Worm (Caenorhabditis elegans) whole organism, young adult: ENCODE measurements around the gene gei-13.

Experiments used
- B0261.1 ChIP-seq: sonication (generic microtip); optimal IDR thresholded peaks from 2 replicates; lab custom pipeline; 2016; ENCODE audit warnings: mild to moderate bottlenecking, missing genetic modification characterization, moderate library complexity, missing compliant biosample characterization
- C06A6.2 ChIP-seq: fragments of 200-800 bp; sonication (Bioruptor generic); conservative IDR thresholded peaks from 2 replicates; pipeline ENCODE4 v1.3.6; 2022; ENCODE audit warnings: missing genetic modification characterization, missing compliant biosample characterization
- D2030.7 ChIP-seq: fragments of 200-800 bp; sonication (Bioruptor generic); IDR thresholded peaks from 2 replicates; pipeline ENCODE4 v1.3.6; 2022; ENCODE audit warnings: missing genetic modification reagents, missing genetic modification characterization, missing compliant biosample characterization
- F22D6.2 ChIP-seq: sonication (generic microtip); optimal IDR thresholded peaks from 2 replicates; lab custom pipeline; 2016; ENCODE audit warnings: mild to moderate bottlenecking, missing genetic modification characterization, missing compliant biosample characterization
- F49E8.2 ChIP-seq: sonication (generic microtip); optimal IDR thresholded peaks from 3 replicates; lab custom pipeline; 2017; ENCODE audit warnings: missing genetic modification characterization, mild to moderate bottlenecking, missing compliant biosample characterization, antibody characterized with exemption, moderate library complexity; ENCODE audit not compliant: insufficient read depth
- F55B11.4 ChIP-seq: sonication (generic microtip); optimal IDR thresholded peaks from 2 replicates; lab custom pipeline; 2016; ENCODE audit warnings: missing compliant biosample characterization, missing genetic modification characterization, borderline replicate concordance; ENCODE audit not compliant: insufficient read depth
- F57A8.1 ChIP-seq: fragments of 200-800 bp; sonication (Bioruptor generic); optimal IDR thresholded peaks from 2 replicates; lab custom pipeline; 2018; ENCODE audit warnings: mild to moderate bottlenecking, missing genetic modification characterization, moderate library complexity, missing compliant biosample characterization
- F57C9.4 ChIP-seq: sonication (generic microtip); optimal IDR thresholded peaks from 2 replicates; lab custom pipeline; 2017; ENCODE audit warnings: mild to moderate bottlenecking, missing genetic modification characterization, missing compliant biosample characterization
- K12H6.12 ChIP-seq: fragments of 200-800 bp; sonication (Bioruptor generic); optimal IDR thresholded peaks from 2 replicates; lab custom pipeline; 2018; ENCODE audit warnings: mild to moderate bottlenecking, missing genetic modification characterization, missing compliant biosample characterization
- T26A5.8 ChIP-seq: sonication (generic microtip); optimal IDR thresholded peaks from 2 replicates; lab custom pipeline; 2016; ENCODE audit warnings: missing genetic modification characterization, missing compliant biosample characterization
- Y53G8AR.9 ChIP-seq: fragments of 200-800 bp; sonication (Bioruptor generic); conservative IDR thresholded peaks from 2 replicates; pipeline ENCODE4 v1.3.6; 2022; ENCODE audit warnings: missing genetic modification reagents, missing genetic modification characterization, missing compliant biosample characterization
- Y79H2A.3 ChIP-seq: fragments of 200-800 bp; sonication (Bioruptor generic); conservative IDR thresholded peaks from 2 replicates; pipeline ENCODE4 v1.3.6; 2022; ENCODE audit warnings: missing genetic modification reagents, missing genetic modification characterization, missing compliant biosample characterization
- akir-1 ChIP-seq: fragments of 200-800 bp; sonication (Bioruptor generic); optimal IDR thresholded peaks from 2 replicates; lab custom pipeline; 2018; ENCODE audit warnings: mild to moderate bottlenecking, missing genetic modification characterization, moderate library complexity, missing compliant biosample characterization
- atf-7 ChIP-seq: sonication (generic microtip); optimal IDR thresholded peaks from 2 replicates; lab custom pipeline; 2017; ENCODE audit warnings: mild to moderate bottlenecking, missing genetic modification characterization, missing compliant biosample characterization
- attf-3 ChIP-seq: fragments of 200-800 bp; sonication (Bioruptor generic); conservative IDR thresholded peaks from 2 replicates; pipeline ENCODE4 v1.3.6; 2022; ENCODE audit warnings: missing genetic modification reagents, missing genetic modification characterization, missing compliant biosample characterization
- bed-1 ChIP-seq: fragments of 200-800 bp; sonication (Bioruptor generic); IDR thresholded peaks from 2 replicates; pipeline ENCODE4 v1.3.6; 2022; ENCODE audit warnings: missing genetic modification reagents, missing genetic modification characterization, missing compliant biosample characterization
- ceh-40 ChIP-seq: fragments of 200-800 bp; sonication (Bioruptor generic); IDR thresholded peaks from 2 replicates; pipeline ENCODE4 v1.3.6; 2022; ENCODE audit warnings: missing genetic modification characterization, missing compliant biosample characterization
- ceh-91 ChIP-seq: fragments of 200-800 bp; sonication (Bioruptor generic); IDR thresholded peaks from 2 replicates; pipeline ENCODE4 v1.3.6; 2022; ENCODE audit warnings: missing genetic modification reagents, missing genetic modification characterization, missing compliant biosample characterization
- dpff-1 ChIP-seq: sonication (generic microtip); optimal IDR thresholded peaks from 2 replicates; lab custom pipeline; 2017; ENCODE audit warnings: mild to moderate bottlenecking, missing genetic modification characterization, missing compliant biosample characterization
- dpl-1 ChIP-seq: fragments of 150-350 bp; optimal IDR thresholded peaks from 2 replicates; lab custom pipeline; 2014; ENCODE audit warnings: missing biosample characterization, missing genetic modification reagents, missing genetic modification characterization
- egl-18 ChIP-seq: fragments of 200-800 bp; sonication (Bioruptor generic); IDR thresholded peaks from 2 replicates; pipeline ENCODE4 v1.3.6; 2022; ENCODE audit warnings: missing genetic modification reagents, missing genetic modification characterization, missing compliant biosample characterization
- ekl-4 ChIP-seq: fragments of 200-800 bp; sonication (Bioruptor generic); IDR thresholded peaks from 2 replicates; pipeline ENCODE4 v1.3.6; 2022; ENCODE audit warnings: missing genetic modification reagents, missing genetic modification characterization, missing compliant biosample characterization
- ets-4 ChIP-seq: fragments of 200-800 bp; sonication (Bioruptor generic); optimal IDR thresholded peaks from 2 replicates; lab custom pipeline; 2018; ENCODE audit warnings: mild to moderate bottlenecking, missing genetic modification characterization, missing compliant biosample characterization
- gei-17 ChIP-seq: fragments of 200-800 bp; sonication (Bioruptor generic); optimal IDR thresholded peaks from 2 replicates; lab custom pipeline; 2018; ENCODE audit warnings: mild to moderate bottlenecking, missing genetic modification characterization, missing compliant biosample characterization
- hmg-1.2 ChIP-seq: fragments of 200-800 bp; sonication (Bioruptor generic); IDR thresholded peaks from 2 replicates; pipeline ENCODE4 v1.3.6; 2022; ENCODE audit warnings: missing genetic modification reagents, missing genetic modification characterization, missing compliant biosample characterization
- hrde-1 ChIP-seq: sonication (generic microtip); optimal IDR thresholded peaks from 2 replicates; lab custom pipeline; 2016; ENCODE audit warnings: missing genetic modification characterization, mild to moderate bottlenecking, missing compliant biosample characterization, moderate library complexity, missing genotype, missing genetic modification reagents, borderline replicate concordance
- lag-1 ChIP-seq: fragments of 200-800 bp; sonication (Bioruptor generic); IDR thresholded peaks from 2 replicates; pipeline ENCODE4 v1.3.6; 2022; ENCODE audit warnings: missing genetic modification reagents, missing genetic modification characterization, missing compliant biosample characterization
- madf-6 ChIP-seq: fragments of 200-800 bp; sonication (Bioruptor generic); IDR thresholded peaks from 2 replicates; pipeline ENCODE4 v1.3.6; 2022; ENCODE audit warnings: missing genetic modification reagents, missing genetic modification characterization, missing compliant biosample characterization
- mcd-1 ChIP-seq: fragments of 200-800 bp; sonication (Bioruptor generic); IDR thresholded peaks from 2 replicates; pipeline ENCODE4 v1.3.6; 2022; ENCODE audit warnings: missing genetic modification reagents, missing genetic modification characterization, missing compliant biosample characterization
- nhr-120 ChIP-seq: fragments of 200-800 bp; sonication (Bioruptor generic); IDR thresholded peaks from 2 replicates; pipeline ENCODE4 v1.3.6; 2022; ENCODE audit warnings: missing genetic modification characterization, missing compliant biosample characterization
- nhr-179 ChIP-seq: sonication (generic microtip); optimal IDR thresholded peaks from 2 replicates; lab custom pipeline; 2016; ENCODE audit warnings: mild to moderate bottlenecking, missing genetic modification characterization, missing compliant biosample characterization
- rcor-1 ChIP-seq: fragments of 200-800 bp; sonication (Bioruptor generic); IDR thresholded peaks from 2 replicates; pipeline ENCODE4 v1.3.6; 2022; ENCODE audit warnings: missing genetic modification reagents, missing genetic modification characterization, missing compliant biosample characterization
- rec-8 ChIP-seq, 2 experiments: sonication (generic microtip); optimal IDR thresholded peaks; 2 replicates each; lab custom pipeline; 2016; ENCODE audit warnings: mild to moderate bottlenecking in 2 of 2, missing genetic modification characterization in 2 of 2, missing genetic modification reagents in 2 of 2, missing genotype in 2 of 2, missing biosample characterization in 1 of 2, missing compliant biosample characterization in 1 of 2, moderate library complexity in 1 of 2
- snpc-4 ChIP-seq, 5 experiments: fragments of 150-350 bp in 1 of 5; sonication (generic microtip) in 4 of 5; optimal IDR thresholded peaks; 2 replicates each; lab custom pipeline; 2014 to 2018; ENCODE audit warnings: missing genetic modification characterization in 5 of 5, missing biosample characterization in 3 of 5, antibody characterized with exemption in 2 of 5, mild to moderate bottlenecking in 2 of 5, missing compliant biosample characterization in 2 of 5, missing genotype in 2 of 5, moderate library complexity in 2 of 5, missing genetic modification reagents in 1 of 5
- somi-1 ChIP-seq: fragments of 200-800 bp; sonication (Bioruptor generic); optimal IDR thresholded peaks from 2 replicates; lab custom pipeline; 2018; ENCODE audit warnings: mild to moderate bottlenecking, missing genetic modification characterization, missing compliant biosample characterization
- sptf-2 ChIP-seq: fragments of 200-800 bp; sonication (Bioruptor generic); optimal IDR thresholded peaks from 2 replicates; lab custom pipeline; 2018; ENCODE audit warnings: mild to moderate bottlenecking, missing genetic modification characterization, missing compliant biosample characterization
- unc-130 ChIP-seq: sonication (generic microtip); optimal IDR thresholded peaks from 2 replicates; lab custom pipeline; 2016; ENCODE audit warnings: missing genetic modification reagents, missing genetic modification characterization, missing compliant biosample characterization
- zfh-2 ChIP-seq: fragments of 200-800 bp; sonication (Bioruptor generic); conservative IDR thresholded peaks from 2 replicates; pipeline ENCODE4 v1.3.6; 2022; ENCODE audit warnings: missing genetic modification reagents, missing genetic modification characterization, missing compliant biosample characterization
- zim-3 ChIP-seq: sonication (generic microtip); optimal IDR thresholded peaks from 2 replicates; lab custom pipeline; 2017; ENCODE audit warnings: mild to moderate bottlenecking, missing genetic modification characterization, moderate library complexity, missing compliant biosample characterization
- ztf-25 ChIP-seq: fragments of 200-800 bp; sonication (Bioruptor generic); IDR thresholded peaks from 2 replicates; pipeline ENCODE4 v1.3.6; 2022; ENCODE audit warnings: missing genetic modification reagents, missing genetic modification characterization, missing compliant biosample characterization
- ztf-3 ChIP-seq: fragments of 200-800 bp; sonication (Bioruptor generic); optimal IDR thresholded peaks from 2 replicates; lab custom pipeline; 2018; ENCODE audit warnings: mild to moderate bottlenecking, missing genetic modification characterization, missing compliant biosample characterization

Gene gei-13

DNA sequence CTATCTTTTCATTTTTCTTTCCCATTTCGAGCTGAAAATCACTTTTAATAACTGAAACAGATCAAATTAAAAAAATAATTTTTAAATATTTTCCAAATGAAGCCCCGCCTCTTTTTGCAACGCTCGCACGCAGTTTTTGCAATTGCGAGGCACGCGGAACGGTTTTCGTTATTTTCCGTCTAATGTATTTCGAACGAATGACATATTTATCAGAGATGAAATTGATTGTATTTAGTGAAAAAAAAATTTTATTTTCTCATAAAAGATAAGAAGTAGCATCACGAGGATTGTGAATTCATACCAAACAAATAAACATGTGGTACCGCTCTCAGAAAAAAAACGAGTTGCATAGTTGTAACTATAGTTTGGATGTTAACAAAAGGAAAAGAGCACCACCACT, 7.1 kb downstream of the gei-13 start, which contains the start of gene rpac-19 (continued):
- TF ChIP-seq nhr-179 (tag; lab: Kevin White, UChicago) (no peak), hrde-1 (tag; lab: Kevin White, UChicago) (peak; percentile 79), attf-3 (GFP tag; lab: Robert Waterston, UW) (no peak; the same call in 1 of the 2 replicates), egl-18 (no peak), K12H6.12 (peak; percentile 25), F57C9.4 (tag; lab: Kevin White, UChicago) (peak; percentile 2), Y53G8AR.9 (GFP tag; lab: Robert Waterston, UW) (peak; percentile 82; the same call in 1 of the 2 replicates), F22D6.2 (peak; percentile 38), D2030.7 (GFP tag; lab: Robert Waterston, UW) (peak; percentile 32; the same call in 1 of the 2 replicates), somi-1 (GFP tag; lab: Kevin White, UChicago) (peak; percentile 61), unc-130 (GFP tag; lab: Kevin White, UChicago) (peak; percentile 78), ekl-4 (GFP tag; lab: Robert Waterston, UW) (peak; percentile 82), T26A5.8 (tag; lab: Kevin White, UChicago) (peak; percentile 57), ceh-40 (GFP tag; lab: Robert Waterston, UW) (no peak), dpff-1 (no peak), atf-7 (tag; lab: Kevin White, UChicago) (peak; percentile 64), lag-1 (GFP tag; lab: Robert Waterston, UW) (no peak), F57A8.1 (no peak), rcor-1 (GFP tag; lab: Robert Waterston, UW) (peak; percentile 53; the same call in 1 of the 2 replicates), F55B11.4 (no peak), C06A6.2 (peak; percentile 62; the same call in 1 of the 2 replicates), bed-1 (GFP tag; lab: Robert Waterston, UW) (no peak), Y79H2A.3 (no peak; the same call in 1 of the 2 replicates), rec-8 (tag; optimal IDR thresholded peaks at IDR 0.05; lab: Kevin White, UChicago) (peak in 1 of 2 experiments; percentile 57), hmg-1.2 (GFP tag; lab: Robert Waterston, UW) (peak; percentile 45), gei-17 (GFP tag; lab: Kevin White, UChicago) (peak; percentile 37), ceh-91 (GFP tag; lab: Robert Waterston, UW) (no peak), ztf-25 (GFP tag; lab: Robert Waterston, UW) (0 out of 2 replicates have a peak, but pooled peaks have one; percentile 56), sptf-2 (GFP tag; lab: Kevin White, UChicago) (no peak), ets-4 (GFP tag; lab: Kevin White, UChicago) (no peak), zim-3 (tag; lab: Kevin White, UChicago) (peak; percentile 42), B0261.1 (tag; lab: Kevin White, UChicago) (no peak), zfh-2 (GFP tag; lab: Robert Waterston, UW) (no peak)

DNA sequence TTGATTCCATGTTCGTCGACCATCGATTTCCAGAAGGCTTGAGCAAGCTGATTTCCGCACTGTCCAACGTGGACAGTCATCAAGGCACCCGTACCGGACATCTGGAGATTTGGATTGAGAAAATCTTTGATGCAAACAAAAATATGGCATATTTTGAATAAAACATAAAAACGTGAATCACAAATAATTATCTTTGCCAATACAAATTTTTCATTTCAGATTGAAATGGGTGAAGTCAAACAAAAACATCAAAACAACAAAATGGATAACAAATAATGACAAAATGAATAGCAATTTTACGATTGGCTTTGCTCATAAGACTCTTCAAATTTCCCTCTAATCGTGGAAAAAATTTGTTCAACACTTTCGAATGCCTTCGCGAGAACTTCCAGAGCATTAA, 7.9 kb downstream of the gei-13 start, which contains the start of gene tbg-1:
Gene tbg-1, minus strand, starts transcription at position 101 of the 400 bp plus-strand sequence.
- no peak for TF ChIP-seq mcd-1
- TF ChIP-seq dpl-1 (GFP tag; lab: Kevin White, UChicago) = no peak
- no peak; the same call in 1 of the 2 replicates for TF ChIP-seq madf-6 (GFP tag; lab: Robert Waterston, UW)
- TF ChIP-seq ztf-25 (GFP tag; lab: Robert Waterston, UW) = no peak
- TF ChIP-seq F49E8.2 (tag; lab: Kevin White, UChicago) = no peak
- no peak for TF ChIP-seq ztf-3 (GFP tag; lab: Kevin White, UChicago)
- TF ChIP-seq akir-1 (GFP tag; lab: Kevin White, UChicago) = no peak
- TF ChIP-seq nhr-120 (GFP tag; lab: Robert Waterston, UW) = no peak
- TF ChIP-seq snpc-4 (GFP tag; optimal IDR thresholded peaks at IDR 0.05; lab: Kevin White, UChicago) = no peak
- no peak for TF ChIP-seq snpc-4 (tag; optimal IDR thresholded peaks at IDR 0.05; lab: Kevin White, UChicago)
- TF ChIP-seq K12H6.12 = no peak
- no peak for TF ChIP-seq dpff-1
- TF ChIP-seq bed-1 (GFP tag; lab: Robert Waterston, UW) = no peak
